Worm (Caenorhabditis elegans) whole organism, L4 larva: ENCODE measurements around the gene lnkn-1.

Experiments
- D1046.2 ChIP-seq: fragments of 200-800 bp; sonication (Bioruptor generic); IDR thresholded peaks from 2 replicates; pipeline ENCODE4 v1.3.6; 2022; ENCODE audit warnings: missing genetic modification characterization, missing compliant biosample characterization
- F10B5.3 ChIP-seq: sonication (generic microtip); optimal IDR thresholded peaks from 2 replicates; lab custom pipeline; 2016; ENCODE audit warnings: mild to moderate bottlenecking, missing genetic modification characterization, missing compliant biosample characterization
- F37D6.2 ChIP-seq: sonication (generic microtip); optimal IDR thresholded peaks from 2 replicates; lab custom pipeline; 2016; ENCODE audit warnings: mild to moderate bottlenecking, missing genetic modification characterization, missing compliant biosample characterization
- T26A8.4 ChIP-seq: fragments of 200-800 bp; sonication (Bioruptor generic); IDR thresholded peaks from 2 replicates; pipeline ENCODE4 v1.3.6; 2022; ENCODE audit warnings: missing genetic modification characterization, missing compliant biosample characterization
- ZK546.5 ChIP-seq, 2 experiments: sonication (generic microtip); optimal IDR thresholded peaks; 2 replicates each; lab custom pipeline; 2017; ENCODE audit warnings: missing biosample characterization in 2 of 2, missing genetic modification characterization in 2 of 2
- aha-1 ChIP-seq: fragments of 150-350 bp; peaks from one replicate; lab custom pipeline; 2014; ENCODE audit warnings: missing biosample characterization, missing genetic modification characterization
- attf-4 ChIP-seq: sonication (generic microtip); optimal IDR thresholded peaks from 3 replicates; lab custom pipeline; 2017; ENCODE audit warnings: missing biosample characterization, missing genetic modification characterization
- ceh-20 ChIP-seq: fragments of 200-800 bp; sonication (Bioruptor generic); IDR thresholded peaks from 2 replicates; pipeline ENCODE4 v1.3.6; 2022; ENCODE audit warnings: missing genetic modification reagents, missing genetic modification characterization, missing compliant biosample characterization
- ceh-32 ChIP-seq: sonication (generic microtip); optimal IDR thresholded peaks from 2 replicates; lab custom pipeline; 2016; ENCODE audit warnings: mild to moderate bottlenecking, missing genetic modification characterization, missing compliant biosample characterization; ENCODE audit not compliant: poor library complexity
- ceh-82 ChIP-seq: sonication (generic microtip); optimal IDR thresholded peaks from 2 replicates; lab custom pipeline; 2017; ENCODE audit warnings: missing biosample characterization, missing genetic modification characterization
- ces-1 ChIP-seq: fragments of 150-350 bp; sonication (generic microtip); optimal IDR thresholded peaks from 4 replicates; lab custom pipeline; 2014; ENCODE audit warnings: missing biosample characterization, missing genetic modification reagents, missing genetic modification characterization
- cey-2 ChIP-seq: sonication (generic microtip); optimal IDR thresholded peaks from 3 replicates; lab custom pipeline; 2017; ENCODE audit warnings: missing genetic modification characterization, mild to moderate bottlenecking, missing compliant biosample characterization, antibody characterized with exemption, borderline replicate concordance; ENCODE audit not compliant: insufficient read depth
- daf-12 ChIP-seq: fragments of 150-350 bp; optimal IDR thresholded peaks from 2 replicates; lab custom pipeline; 2014; ENCODE audit warnings: missing biosample characterization, missing genetic modification reagents, missing genetic modification characterization
- dmd-6 ChIP-seq: fragments of 200-800 bp; sonication (Bioruptor generic); IDR thresholded peaks from 2 replicates; pipeline ENCODE4 v1.3.6; 2022; ENCODE audit warnings: missing genetic modification reagents, missing genetic modification characterization, missing compliant biosample characterization
- dpl-1 ChIP-seq: fragments of 150-350 bp; optimal IDR thresholded peaks from 2 replicates; lab custom pipeline; 2014; ENCODE audit warnings: missing biosample characterization, missing genetic modification reagents, missing genetic modification characterization
- duxl-1 ChIP-seq: sonication (generic microtip); optimal IDR thresholded peaks from 2 replicates; lab custom pipeline; 2016; ENCODE audit warnings: mild to moderate bottlenecking, missing genetic modification characterization, moderate library complexity, missing compliant biosample characterization; ENCODE audit not compliant: poor library complexity
- dve-1 ChIP-seq: sonication (generic microtip); optimal IDR thresholded peaks from 2 replicates; lab custom pipeline; 2017; ENCODE audit warnings: antibody characterized with exemption, mild to moderate bottlenecking, missing genetic modification characterization, missing compliant biosample characterization; ENCODE audit not compliant: insufficient read depth
- fkh-10 ChIP-seq: fragments of 150-350 bp; optimal IDR thresholded peaks from 2 replicates; lab custom pipeline; 2014; ENCODE audit warnings: missing biosample characterization, missing genetic modification reagents, missing genetic modification characterization
- hlh-11 ChIP-seq: fragments of 200-800 bp; sonication (Bioruptor generic); optimal IDR thresholded peaks from 2 replicates; lab custom pipeline; 2018; ENCODE audit warnings: mild to moderate bottlenecking, missing genetic modification characterization, missing compliant biosample characterization
- hlh-30 ChIP-seq: sonication (generic microtip); optimal IDR thresholded peaks from 2 replicates; lab custom pipeline; 2017; ENCODE audit warnings: antibody characterized with exemption, mild to moderate bottlenecking, missing genetic modification characterization, missing compliant biosample characterization; ENCODE audit not compliant: insufficient read depth
- hmg-1.1 ChIP-seq: fragments of 200-800 bp; sonication (Bioruptor generic); IDR thresholded peaks from 2 replicates; pipeline ENCODE4 v1.3.6; 2022; ENCODE audit warnings: missing genetic modification reagents, missing genetic modification characterization, missing compliant biosample characterization
- lin-13 ChIP-seq: fragments of 150-350 bp; optimal IDR thresholded peaks from 2 replicates; lab custom pipeline; 2014; ENCODE audit warnings: missing biosample characterization, missing genetic modification reagents, missing genetic modification characterization
- lin-15B ChIP-seq: fragments of 150-350 bp; sonication (generic microtip); optimal IDR thresholded peaks from 3 replicates; lab custom pipeline; 2014; ENCODE audit warnings: missing biosample characterization, missing genetic modification characterization
- lin-29 ChIP-seq: fragments of 200-800 bp; sonication (Bioruptor generic); IDR thresholded peaks from 2 replicates; pipeline ENCODE4 v1.3.6; 2022; ENCODE audit warnings: missing genetic modification reagents, missing genetic modification characterization, missing compliant biosample characterization
- mdl-1 ChIP-seq, 2 experiments: fragments of 150-350 bp in 1 of 2; sonication (generic microtip) in 1 of 2; optimal IDR thresholded peaks; 2 replicates each; lab custom pipeline; 2014 to 2017; ENCODE audit warnings: missing biosample characterization in 2 of 2, missing genetic modification characterization in 2 of 2
- mdt-29 ChIP-seq: fragments of 200-800 bp; sonication (Bioruptor generic); IDR thresholded peaks from 2 replicates; pipeline ENCODE4 v1.3.6; 2022; ENCODE audit warnings: missing genetic modification reagents, missing genetic modification characterization, missing compliant biosample characterization
- mep-1 ChIP-seq: fragments of 150-350 bp; sonication (generic microtip); optimal IDR thresholded peaks from 3 replicates; lab custom pipeline; 2014; ENCODE audit warnings: missing biosample characterization, missing genetic modification characterization
- mes-2 ChIP-seq: sonication (generic microtip); optimal IDR thresholded peaks from 2 replicates; lab custom pipeline; 2016; ENCODE audit warnings: missing genotype, mild to moderate bottlenecking, missing genetic modification characterization, missing compliant biosample characterization; ENCODE audit not compliant: poor library complexity, severe bottlenecking
- mxl-2 ChIP-seq: fragments of 200-800 bp; sonication (Bioruptor generic); conservative IDR thresholded peaks from 2 replicates; pipeline ENCODE4 v1.3.6; 2022; ENCODE audit warnings: missing genetic modification reagents, missing genetic modification characterization, missing compliant biosample characterization
- mxl-3 ChIP-seq: fragments of 200-800 bp; sonication (Bioruptor generic); optimal IDR thresholded peaks from 2 replicates; lab custom pipeline; 2018; ENCODE audit warnings: mild to moderate bottlenecking, missing genetic modification characterization, missing compliant biosample characterization
- nhr-102 ChIP-seq: sonication (generic microtip); optimal IDR thresholded peaks from 2 replicates; lab custom pipeline; 2016; ENCODE audit warnings: mild to moderate bottlenecking, missing genetic modification characterization, moderate library complexity, missing compliant biosample characterization
- nhr-111 ChIP-seq: fragments of 200-800 bp; sonication (Bioruptor generic); optimal IDR thresholded peaks from 2 replicates; lab custom pipeline; 2018; ENCODE audit warnings: mild to moderate bottlenecking, missing genetic modification characterization, missing compliant biosample characterization
- nhr-25 ChIP-seq: sonication (generic microtip); optimal IDR thresholded peaks from 2 replicates; lab custom pipeline; 2017; ENCODE audit warnings: missing genetic modification characterization, mild to moderate bottlenecking, missing compliant biosample characterization, antibody characterized with exemption, moderate library complexity, borderline replicate concordance; ENCODE audit not compliant: insufficient read depth
- nhr-28 ChIP-seq: fragments of 150-350 bp; optimal IDR thresholded peaks from 2 replicates; lab custom pipeline; 2014; ENCODE audit warnings: missing biosample characterization, missing genetic modification characterization
- nhr-42 ChIP-seq: fragments of 200-800 bp; sonication (Bioruptor generic); IDR thresholded peaks from 2 replicates; pipeline ENCODE4 v1.3.6; 2022; ENCODE audit warnings: missing genetic modification characterization, missing compliant biosample characterization
- nhr-48 ChIP-seq: sonication (generic microtip); optimal IDR thresholded peaks from 2 replicates; lab custom pipeline; 2016; ENCODE audit warnings: mild to moderate bottlenecking, missing genetic modification characterization, missing compliant biosample characterization
- nhr-76 ChIP-seq: fragments of 150-350 bp; optimal IDR thresholded peaks from 2 replicates; lab custom pipeline; 2014; ENCODE audit warnings: missing biosample characterization, missing genetic modification characterization
- nhr-77 ChIP-seq: fragments of 150-350 bp; optimal IDR thresholded peaks from 2 replicates; lab custom pipeline; 2014; ENCODE audit warnings: missing biosample characterization, missing genetic modification characterization
- rbr-2 ChIP-seq: sonication (generic microtip); optimal IDR thresholded peaks from 2 replicates; lab custom pipeline; 2016; ENCODE audit warnings: missing genotype, missing genetic modification characterization, missing compliant biosample characterization
- set-16 ChIP-seq: fragments of 200-800 bp; sonication (Bioruptor generic); IDR thresholded peaks from 2 replicates; pipeline ENCODE4 v1.3.6; 2022; ENCODE audit warnings: missing genetic modification reagents, missing genetic modification characterization, missing compliant biosample characterization
- skn-1 ChIP-seq: fragments of 150-350 bp; optimal IDR thresholded peaks from 2 replicates; lab custom pipeline; 2014; ENCODE audit warnings: missing biosample characterization, missing genetic modification characterization
- spr-1 ChIP-seq: sonication (generic microtip); optimal IDR thresholded peaks from 2 replicates; lab custom pipeline; 2016; ENCODE audit warnings: mild to moderate bottlenecking, missing genetic modification characterization, missing compliant biosample characterization
- tag-97 ChIP-seq: fragments of 200-800 bp; sonication (Bioruptor generic); IDR thresholded peaks from 2 replicates; pipeline ENCODE4 v1.3.6; 2022; ENCODE audit warnings: missing genetic modification characterization, missing compliant biosample characterization
- tra-1 ChIP-seq: fragments of 200-800 bp; sonication (Bioruptor generic); IDR thresholded peaks from 2 replicates; pipeline ENCODE4 v1.3.6; 2022; ENCODE audit warnings: missing genetic modification reagents, missing genetic modification characterization, missing compliant biosample characterization
- zfp-2 ChIP-seq: sonication (generic microtip); optimal IDR thresholded peaks from 2 replicates; lab custom pipeline; 2016; ENCODE audit warnings: mild to moderate bottlenecking, missing genetic modification characterization, missing compliant biosample characterization
- zfp-3 ChIP-seq: fragments of 200-800 bp; sonication (Bioruptor generic); conservative IDR thresholded peaks from 2 replicates; pipeline ENCODE4 v1.3.6; 2022; ENCODE audit warnings: missing genetic modification reagents, missing genetic modification characterization, missing compliant biosample characterization

lnkn-1 gene

ce11 chrIII:8904044-8904443 lies 14.0 kb downstream of the lnkn-1 start, which contains the start of gene lin-9 (continued):
- TF ChIP-seq mxl-2 (peak; percentile 67; the same call in 1 of the 2 replicates), ceh-82 (tag; lab: Kevin White, UChicago) (no peak), skn-1 (tag; lab: Kevin White, UChicago) (no peak), F37D6.2 (tag; lab: Kevin White, UChicago) (peak; percentile 87), tag-97 (GFP tag; lab: Robert Waterston, UW) (no peak), nhr-48 (tag; lab: Kevin White, UChicago) (peak; percentile 88), zfp-2 (tag; lab: Kevin White, UChicago) (peak; percentile 67), nhr-102 (tag; lab: Kevin White, UChicago) (peak; percentile 94), hlh-11 (tag; lab: Kevin White, UChicago) (peak; percentile 100), lin-13 (GFP tag; lab: Kevin White, UChicago) (peak; percentile 97), D1046.2 (GFP tag; lab: Robert Waterston, UW) (peak; percentile 86), mep-1 (tag; lab: Kevin White, UChicago) (peak; percentile 97), nhr-28 (tag; lab: Kevin White, UChicago) (peak; percentile 83), lin-15B (tag; lab: Kevin White, UChicago) (peak; percentile 83), mdt-29 (GFP tag; lab: Robert Waterston, UW) (peak; percentile 91), nhr-111 (GFP tag; lab: Kevin White, UChicago) (no peak), cey-2 (no peak), aha-1 (tag; lab: Kevin White, UChicago) (peak; percentile 100), daf-12 (no peak), nhr-42 (GFP tag; lab: Robert Waterston, UW) (peak; percentile 90), ZK546.5 (tag; optimal IDR thresholded peaks at IDR 0.05; lab: Kevin White, UChicago) (peak in 1 of 2 experiments; percentile 26), zfp-3 (GFP tag; lab: Robert Waterston, UW) (peak; percentile 91), set-16 (GFP tag; lab: Robert Waterston, UW) (peak; percentile 90), ceh-20 (GFP tag; lab: Robert Waterston, UW) (peak; percentile 95), F10B5.3 (tag; lab: Kevin White, UChicago) (peak; percentile 90), duxl-1 (tag; lab: Kevin White, UChicago) (peak; percentile 94), tra-1 (GFP tag; lab: Robert Waterston, UW) (peak; percentile 92)

ce11 chrIII:8904914-8905665 lies 15.1 kb downstream of the lnkn-1 start, which contains the start of gene unc-32:
TSS of gene unc-32 (plus strand) at chrIII:8905615.
- TF ChIP-seq rbr-2 (tag; lab: Kevin White, UChicago): peak; percentile 53
- TF ChIP-seq ces-1: peak; percentile 38
- 0 out of 2 replicates have a peak, but pooled peaks have one; percentile 5 for TF ChIP-seq set-16 (GFP tag; lab: Robert Waterston, UW)
- no peak for TF ChIP-seq mxl-3 (GFP tag; lab: Kevin White, UChicago)
- no peak for TF ChIP-seq ZK546.5 (tag; optimal IDR thresholded peaks at IDR 0.05; lab: Kevin White, UChicago)
- peak; percentile 46; the same call in 1 of the 2 replicates for TF ChIP-seq hmg-1.1 (GFP tag; lab: Robert Waterston, UW)
- no peak for TF ChIP-seq daf-12
- no peak for TF ChIP-seq nhr-48 (tag; lab: Kevin White, UChicago)
- peak; percentile 37 for TF ChIP-seq hlh-11 (tag; lab: Kevin White, UChicago)
- TF ChIP-seq dmd-6 (GFP tag; lab: Robert Waterston, UW): peak; percentile 19; the same call in 1 of the 2 replicates
- TF ChIP-seq nhr-76 (tag; lab: Kevin White, UChicago): no peak
- TF ChIP-seq mdl-1 (tag; optimal IDR thresholded peaks at IDR 0.05; lab: Kevin White, UChicago): peak in 1 of 2 experiments; percentile 74
- TF ChIP-seq duxl-1 (tag; lab: Kevin White, UChicago): no peak
- no peak for TF ChIP-seq attf-4 (tag; lab: Kevin White, UChicago)
- TF ChIP-seq ceh-32: no peak
- TF ChIP-seq mes-2 (tag; lab: Kevin White, UChicago): peak; percentile 50
- peak; percentile 71 for TF ChIP-seq hlh-30 (tag; lab: Kevin White, UChicago)
- peak; percentile 34; the same call in 1 of the 2 replicates for TF ChIP-seq T26A8.4 (GFP tag; lab: Robert Waterston, UW)
- peak; percentile 54 for TF ChIP-seq fkh-10
- peak; percentile 24 for TF ChIP-seq aha-1 (tag; lab: Kevin White, UChicago)
- TF ChIP-seq dpl-1 (GFP tag; lab: Kevin White, UChicago): peak; percentile 46
- TF ChIP-seq nhr-77 (tag; lab: Kevin White, UChicago): no peak
- TF ChIP-seq spr-1 (tag; lab: Kevin White, UChicago): no peak
- TF ChIP-seq lin-15B (tag; lab: Kevin White, UChicago): no peak
- TF ChIP-seq dve-1 (tag; lab: Kevin White, UChicago): peak; percentile 41
- TF ChIP-seq lin-29 (GFP tag; lab: Robert Waterston, UW): no peak
- no peak for TF ChIP-seq nhr-25 (tag; lab: Kevin White, UChicago)
- TF ChIP-seq mdt-29 (GFP tag; lab: Robert Waterston, UW): no peak
